Fruit fly (Drosophila melanogaster) whole organism: ENCODE results near the gene CG17801.

ENCODE experiments used
- CG8478 ChIP-seq: fragments of >200 bp; optimal IDR thresholded peaks from 2 replicates; lab custom pipeline; 2018; ENCODE audit warnings: inconsistent platforms
- Dll ChIP-seq: fragments of >200 bp; optimal IDR thresholded peaks from 2 replicates; lab custom pipeline; 2017
- EcR ChIP-seq, 2 experiments: fragments of >200 bp; optimal IDR thresholded peaks; 2 replicates each; lab custom pipeline; 2017; ENCODE audit warnings: missing biosample characterization in 2 of 2, missing genetic modification characterization in 2 of 2, missing genetic modification reagents in 2 of 2
- pan ChIP-seq: fragments of >200 bp; optimal IDR thresholded peaks from 2 replicates; lab custom pipeline; 2017
- psq ChIP-seq: fragments of >200 bp; optimal IDR thresholded peaks from 2 replicates; lab custom pipeline; 2017
- usp ChIP-seq: fragments of >200 bp; optimal IDR thresholded peaks from 2 replicates; lab custom pipeline; 2017; ENCODE audit warnings: missing biosample characterization, missing genetic modification characterization, mixed read lengths

CG17801 gene

dm6 chr3R:17811707-17812099 is 4.8 kb upstream of the CG17801 start:
- no peak for TF ChIP-seq CG8478
- no peak for TF ChIP-seq psq (lab: Kevin White, UChicago)
- no peak for TF ChIP-seq Dll (lab: Kevin White, UChicago)
- no peak for TF ChIP-seq EcR (GFP tag; optimal IDR thresholded peaks at IDR 0.05; lab: Kevin White, UChicago)
- no peak for TF ChIP-seq usp (GFP tag; lab: Kevin White, UChicago)
- no peak for TF ChIP-seq pan (lab: Kevin White, UChicago)

- TF ChIP-seq CG8478 (no peak), pan (lab: Kevin White, UChicago) (no peak), EcR (GFP tag; optimal IDR thresholded peaks at IDR 0.05; lab: Kevin White, UChicago) (no peak), usp (GFP tag; lab: Kevin White, UChicago) (no peak), Dll (lab: Kevin White, UChicago) (no peak), psq (lab: Kevin White, UChicago) (no peak)
These were observed 4.2 kb upstream of the CG17801 start, which contains the start of the genes Alg1 and tinc for dm6 chr3R:17810951-17811706. Gene Alg1, minus strand, starts transcription at chr3R:17811134. Gene tinc, plus strand, starts transcription at chr3R:17811541.

- TF ChIP-seq usp (GFP tag; lab: Kevin White, UChicago) (no peak), EcR (GFP tag; optimal IDR thresholded peaks at IDR 0.05; lab: Kevin White, UChicago) (no peak), CG8478 (no peak), psq (lab: Kevin White, UChicago) (no peak), pan (lab: Kevin White, UChicago) (no peak), Dll (lab: Kevin White, UChicago) (no peak)
These were observed 2.1 kb upstream of the CG17801 start, which contains the start of gene Odj for dm6 chr3R:17809014-17809413. Gene Odj, minus strand, starts transcription at chr3R:17809222.

dm6 chr3R:17805092-17805491 is 1.8 kb downstream of the CG17801 start, which contains the start of gene Nnk:
Gene Nnk, minus strand, starts transcription at chr3R:17805249.
- TF ChIP-seq psq (lab: Kevin White, UChicago) (no peak), Dll (lab: Kevin White, UChicago) (no peak), EcR (GFP tag; optimal IDR thresholded peaks at IDR 0.05; lab: Kevin White, UChicago) (no peak), CG8478 (no peak), usp (GFP tag; lab: Kevin White, UChicago) (no peak), pan (lab: Kevin White, UChicago) (no peak)

- TF ChIP-seq pan (lab: Kevin White, UChicago) = no peak
- TF ChIP-seq EcR (GFP tag; optimal IDR thresholded peaks at IDR 0.05; lab: Kevin White, UChicago) = no peak
- no peak for TF ChIP-seq psq (lab: Kevin White, UChicago)
- TF ChIP-seq Dll (lab: Kevin White, UChicago) = no peak
- TF ChIP-seq CG8478 = no peak
These were observed 3.9 kb downstream of the CG17801 start, which contains the start of gene CG17806 for dm6 chr3R:17803025-17803424. Gene CG17806, minus strand, starts transcription at chr3R:17803260.

- no peak for TF ChIP-seq psq (lab: Kevin White, UChicago)
- TF ChIP-seq usp (GFP tag; lab: Kevin White, UChicago) = no peak
- TF ChIP-seq CG8478 = no peak
- TF ChIP-seq EcR (GFP tag; optimal IDR thresholded peaks at IDR 0.05; lab: Kevin White, UChicago) = no peak
- TF ChIP-seq Dll (lab: Kevin White, UChicago) = no peak
These were observed 5.6 kb downstream of the CG17801 start, which contains the start of gene CG17803 for dm6 chr3R:17801264-17801663. Gene CG17803, minus strand, starts transcription at chr3R:17801512.

dm6 chr3R:17798211-17798737 is 8.6 kb downstream of the CG17801 start, which contains the start of gene CG7379:
Gene CG7379, minus strand, starts transcription at chr3R:17798304.
- TF ChIP-seq psq (lab: Kevin White, UChicago) (no peak), Dll (lab: Kevin White, UChicago) (no peak), EcR (GFP tag; optimal IDR thresholded peaks at IDR 0.05; lab: Kevin White, UChicago) (no peak), pan (lab: Kevin White, UChicago) (no peak), usp (GFP tag; lab: Kevin White, UChicago) (no peak), CG8478 (no peak)

dm6 chr3R:17795561-17796170 is 11.2 kb downstream of the CG17801 start:
- TF ChIP-seq EcR (GFP tag; optimal IDR thresholded peaks at IDR 0.05; lab: Kevin White, UChicago) (no peak), psq (lab: Kevin White, UChicago) (no peak), usp (GFP tag; lab: Kevin White, UChicago) (no peak), Dll (lab: Kevin White, UChicago) (no peak), pan (lab: Kevin White, UChicago) (no peak), CG8478 (no peak)

- no peak for TF ChIP-seq Dll (lab: Kevin White, UChicago)
- TF ChIP-seq psq (lab: Kevin White, UChicago) = no peak
- TF ChIP-seq CG8478 = no peak
- no peak for TF ChIP-seq usp (GFP tag; lab: Kevin White, UChicago)
- no peak for TF ChIP-seq pan (lab: Kevin White, UChicago)
- no peak for TF ChIP-seq EcR (GFP tag; optimal IDR thresholded peaks at IDR 0.05; lab: Kevin White, UChicago)
These were observed 11.8 kb downstream of the CG17801 start, which contains the start of gene pasi1 for dm6 chr3R:17795075-17795420. Gene pasi1, plus strand, starts transcription at chr3R:17795075.

- TF ChIP-seq EcR (GFP tag; optimal IDR thresholded peaks at IDR 0.05; lab: Kevin White, UChicago) (no peak), Dll (lab: Kevin White, UChicago) (no peak), CG8478 (no peak), psq (lab: Kevin White, UChicago) (no peak), usp (GFP tag; lab: Kevin White, UChicago) (no peak), pan (lab: Kevin White, UChicago) (no peak)
These were observed 12.4 kb downstream of the CG17801 start, which contains the start of gene CG43102 for dm6 chr3R:17794335-17795074. Gene CG43102, minus strand, starts transcription at chr3R:17794490.
